Worm (Caenorhabditis elegans) whole organism, L3 larva: ENCODE results near the gene F26A1.19.

Source experiments
- R02D3.7 ChIP-seq: fragments of 150-350 bp; optimal IDR thresholded peaks from 2 replicates; lab custom pipeline; 2014; ENCODE audit warnings: missing biosample characterization, missing genetic modification characterization
- ZK546.5 ChIP-seq: sonication (generic microtip); optimal IDR thresholded peaks from 2 replicates; lab custom pipeline; 2017; ENCODE audit warnings: missing biosample characterization, missing genetic modification characterization
- ama-1 ChIP-seq: fragments of 150-350 bp; optimal IDR thresholded peaks from 2 replicates; lab custom pipeline; 2018
- ceh-16 ChIP-seq: sonication (generic microtip); optimal IDR thresholded peaks from 2 replicates; lab custom pipeline; 2017; ENCODE audit warnings: missing biosample characterization, missing genetic modification characterization
- ceh-28 ChIP-seq: fragments of 150-350 bp; optimal IDR thresholded peaks from 2 replicates; lab custom pipeline; 2014; ENCODE audit warnings: missing biosample characterization, missing genetic modification reagents, missing genetic modification characterization
- ceh-82 ChIP-seq: fragments of 150-350 bp; optimal IDR thresholded peaks from 2 replicates; lab custom pipeline; 2014; ENCODE audit warnings: missing biosample characterization, missing genetic modification characterization
- ceh-9 ChIP-seq: sonication (generic microtip); optimal IDR thresholded peaks from 2 replicates; lab custom pipeline; 2018; ENCODE audit warnings: missing biosample characterization, missing genetic modification characterization
- daf-12 ChIP-seq: fragments of 150-350 bp; optimal IDR thresholded peaks from 2 replicates; lab custom pipeline; 2014; ENCODE audit warnings: missing biosample characterization, missing genetic modification reagents, missing genetic modification characterization
- egl-27 ChIP-seq: sonication (generic microtip); optimal IDR thresholded peaks from 4 replicates; lab custom pipeline; 2017; ENCODE audit warnings: missing biosample characterization, missing genetic modification reagents, missing genetic modification characterization
- egl-5 ChIP-seq: fragments of 150-350 bp; optimal IDR thresholded peaks from 2 replicates; lab custom pipeline; 2017; ENCODE audit warnings: missing biosample characterization, missing genetic modification reagents, missing genetic modification characterization, inconsistent platforms
- elt-1 ChIP-seq: fragments of 150-350 bp; optimal IDR thresholded peaks from 2 replicates; lab custom pipeline; 2014; ENCODE audit warnings: missing biosample characterization, missing genetic modification characterization
- elt-3 ChIP-seq, 3 experiments: fragments of 150-350 bp in 1 of 3; sonication (generic microtip) in 2 of 3; optimal IDR thresholded peaks; 2 replicates in 2 of 3; 4 replicates in 1 of 3; lab custom pipeline; 2014 to 2017; ENCODE audit warnings: missing biosample characterization in 3 of 3, missing genetic modification characterization in 3 of 3
- eor-1 ChIP-seq, 2 experiments: fragments of 150-350 bp; optimal IDR thresholded peaks; 2 replicates each; lab custom pipeline; 2014 to 2018; ENCODE audit warnings: missing biosample characterization in 2 of 2, missing genetic modification characterization in 2 of 2
- fkh-10 ChIP-seq: sonication (generic microtip); optimal IDR thresholded peaks from 2 replicates; lab custom pipeline; 2017; ENCODE audit warnings: missing biosample characterization, missing genetic modification reagents, missing genetic modification characterization
- fkh-2 ChIP-seq: fragments of 150-350 bp; optimal IDR thresholded peaks from 2 replicates; lab custom pipeline; 2014; ENCODE audit warnings: missing biosample characterization, missing genetic modification reagents, missing genetic modification characterization
- fos-1 ChIP-seq: fragments of 150-350 bp; optimal IDR thresholded peaks from 2 replicates; lab custom pipeline; 2014; ENCODE audit warnings: missing biosample characterization, missing genetic modification characterization
- hmg-11 ChIP-seq: sonication (generic microtip); optimal IDR thresholded peaks from 2 replicates; lab custom pipeline; 2016; ENCODE audit warnings: missing genetic modification characterization, missing compliant biosample characterization
- jun-1 ChIP-seq: fragments of 150-350 bp; optimal IDR thresholded peaks from 2 replicates; lab custom pipeline; 2014; ENCODE audit warnings: missing biosample characterization, missing genetic modification reagents, missing genetic modification characterization
- lin-15B ChIP-seq: fragments of 150-350 bp; optimal IDR thresholded peaks from 2 replicates; lab custom pipeline; 2014; ENCODE audit warnings: missing biosample characterization, missing genetic modification characterization
- lin-39 ChIP-seq: fragments of 150-350 bp; optimal IDR thresholded peaks from 2 replicates; lab custom pipeline; 2018; ENCODE audit warnings: missing biosample characterization, missing genetic modification reagents, missing genetic modification characterization
- lsy-12 ChIP-seq: sonication (generic microtip); optimal IDR thresholded peaks from 2 replicates; lab custom pipeline; 2016; ENCODE audit warnings: mild to moderate bottlenecking, missing genetic modification characterization, missing compliant biosample characterization
- mdl-1 ChIP-seq: fragments of 150-350 bp; optimal IDR thresholded peaks from 2 replicates; lab custom pipeline; 2014; ENCODE audit warnings: missing biosample characterization, missing genetic modification characterization
- nfya-1 ChIP-seq: sonication (generic microtip); optimal IDR thresholded peaks from 2 replicates; lab custom pipeline; 2017; ENCODE audit warnings: missing genetic modification characterization, mild to moderate bottlenecking, missing compliant biosample characterization, antibody characterized with exemption, moderate library complexity; ENCODE audit not compliant: insufficient read depth
- nhr-12 ChIP-seq: fragments of 150-350 bp; optimal IDR thresholded peaks from 2 replicates; lab custom pipeline; 2014; ENCODE audit warnings: missing biosample characterization, missing genetic modification characterization
- nhr-23 ChIP-seq: fragments of 150-350 bp; optimal IDR thresholded peaks from 2 replicates; lab custom pipeline; 2014; ENCODE audit warnings: missing biosample characterization, missing genetic modification reagents, missing genetic modification characterization
- nhr-237 ChIP-seq: fragments of 150-350 bp; optimal IDR thresholded peaks from 2 replicates; lab custom pipeline; 2014; ENCODE audit warnings: missing biosample characterization, missing genetic modification characterization
- nhr-25 ChIP-seq: sonication (generic microtip); optimal IDR thresholded peaks from 2 replicates; lab custom pipeline; 2017; ENCODE audit warnings: missing biosample characterization, missing genetic modification characterization
- nhr-28 ChIP-seq: fragments of 150-350 bp; optimal IDR thresholded peaks from 2 replicates; lab custom pipeline; 2014; ENCODE audit warnings: missing biosample characterization, missing genetic modification characterization
- nhr-43 ChIP-seq: sonication (generic microtip); optimal IDR thresholded peaks from 2 replicates; lab custom pipeline; 2016; ENCODE audit warnings: mild to moderate bottlenecking, missing genetic modification characterization, missing compliant biosample characterization; ENCODE audit not compliant: poor library complexity, severe bottlenecking
- nhr-67 ChIP-seq: fragments of 150-350 bp; optimal IDR thresholded peaks from 2 replicates; lab custom pipeline; 2014; ENCODE audit warnings: missing biosample characterization, missing genetic modification characterization
- nhr-76 ChIP-seq: fragments of 150-350 bp; sonication (generic microtip); optimal IDR thresholded peaks from 5 replicates; lab custom pipeline; 2014; ENCODE audit warnings: missing biosample characterization, missing genetic modification characterization
- nhr-77 ChIP-seq: fragments of 150-350 bp; optimal IDR thresholded peaks from 2 replicates; lab custom pipeline; 2014; ENCODE audit warnings: missing biosample characterization, missing genetic modification characterization
- pha-4 ChIP-seq: fragments of 150-350 bp; optimal IDR thresholded peaks from 2 replicates; lab custom pipeline; 2014; ENCODE audit warnings: missing biosample characterization, missing genetic modification reagents, missing genetic modification characterization
- sea-2 ChIP-seq: fragments of 150-350 bp; sonication (generic microtip); optimal IDR thresholded peaks from 4 replicates; lab custom pipeline; 2014; ENCODE audit warnings: missing biosample characterization, missing genetic modification reagents, missing genetic modification characterization
- skn-1 ChIP-seq: fragments of 150-350 bp; optimal IDR thresholded peaks from 2 replicates; lab custom pipeline; 2014; ENCODE audit warnings: missing biosample characterization, missing genetic modification characterization
- snpc-4 ChIP-seq: fragments of 150-350 bp; optimal IDR thresholded peaks from 2 replicates; lab custom pipeline; 2014; ENCODE audit warnings: missing biosample characterization, missing genetic modification characterization
- unc-39 ChIP-seq: sonication (generic microtip); optimal IDR thresholded peaks from 4 replicates; lab custom pipeline; 2017; ENCODE audit warnings: missing biosample characterization, missing genetic modification characterization
- ztf-11 ChIP-seq: fragments of 150-350 bp; optimal IDR thresholded peaks from 2 replicates; lab custom pipeline; 2014; ENCODE audit warnings: missing biosample characterization, missing genetic modification characterization
- ztf-4 ChIP-seq: fragments of 150-350 bp; optimal IDR thresholded peaks from 2 replicates; lab custom pipeline; 2014; ENCODE audit warnings: missing biosample characterization, missing genetic modification characterization

F26A1.19 gene

DNA sequence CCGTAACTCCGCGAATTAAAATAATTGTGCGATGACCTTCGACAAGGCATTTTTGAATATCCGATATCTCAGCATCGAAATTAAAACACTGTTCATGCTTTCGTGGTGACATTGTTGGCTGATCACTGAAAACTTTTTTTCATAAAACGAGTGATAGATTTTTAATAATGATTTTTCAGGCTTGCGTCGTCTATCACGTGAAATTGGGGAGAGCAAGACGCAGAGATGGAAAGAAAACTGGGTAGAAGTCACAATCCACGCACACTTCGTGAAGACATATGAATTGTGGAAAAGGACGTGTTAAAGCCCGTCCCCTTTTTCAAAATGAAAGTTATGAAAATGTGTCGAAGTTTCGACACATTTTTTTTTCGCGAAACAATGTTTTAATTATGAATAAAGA is 12.2 kb downstream of the F26A1.19 start, which contains the start of gene nonu-1:
TSS of gene nonu-1 (minus strand) at position 169 of the 400 bp plus-strand sequence.
- TF ChIP-seq daf-12 (tag; lab: Kevin White, UChicago) (no peak), elt-3 (tag; optimal IDR thresholded peaks at IDR 0.05; lab: Kevin White, UChicago) (no peak), nhr-77 (tag; lab: Kevin White, UChicago) (no peak), ama-1 (no peak), nhr-28 (tag; lab: Kevin White, UChicago) (no peak), nfya-1 (no peak), egl-5 (tag; lab: Kevin White, UChicago) (no peak)

DNA sequence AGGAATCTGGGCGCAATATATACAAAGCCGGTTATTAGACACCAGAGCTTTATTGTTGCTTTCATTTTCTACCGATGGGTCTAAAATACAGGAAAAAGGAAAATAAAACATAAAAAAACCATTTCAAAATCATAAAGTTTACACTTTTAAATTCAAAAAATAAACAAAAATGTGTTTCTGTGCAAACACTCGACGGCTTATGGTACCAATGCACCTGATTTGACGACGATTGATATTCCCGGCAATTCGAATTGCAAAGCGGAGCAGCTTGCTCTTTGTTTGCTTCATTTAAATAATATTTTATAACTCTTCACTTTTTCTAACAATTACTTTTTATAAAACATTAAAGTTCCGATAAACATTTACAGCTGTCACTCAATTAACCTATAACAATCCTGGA is 12.6 kb downstream of the F26A1.19 start, which contains the start of gene F26A1.1:
TSS of gene F26A1.1 (plus strand) at position 369 of the 400 bp plus-strand sequence.
- TF ChIP-seq unc-39 (tag; lab: Kevin White, UChicago) (no peak), snpc-4 (tag; lab: Kevin White, UChicago) (no peak), pha-4 (tag; lab: Kevin White, UChicago) (peak; percentile 71), nhr-67 (tag; lab: Kevin White, UChicago) (no peak), ceh-16 (tag; lab: Kevin White, UChicago) (no peak), nhr-23 (tag; lab: Kevin White, UChicago) (no peak), nhr-25 (tag; lab: Kevin White, UChicago) (no peak), fkh-2 (tag; lab: Kevin White, UChicago) (no peak), nhr-43 (tag; lab: Kevin White, UChicago) (no peak), R02D3.7 (no peak), ceh-9 (tag; lab: Kevin White, UChicago) (no peak), lin-15B (tag; lab: Kevin White, UChicago) (peak; percentile 24), sea-2 (GFP tag; lab: Kevin White, UChicago) (no peak), jun-1 (tag; lab: Kevin White, UChicago) (no peak), ZK546.5 (tag; lab: Kevin White, UChicago) (no peak), daf-12 (tag; lab: Kevin White, UChicago) (no peak), ztf-11 (tag; lab: Kevin White, UChicago) (no peak), nfya-1 (peak; percentile 31), fkh-10 (GFP tag; lab: Kevin White, UChicago) (no peak), mdl-1 (tag; lab: Kevin White, UChicago) (no peak), ama-1 (no peak), fos-1 (no peak), lin-39 (tag; lab: Kevin White, UChicago) (no peak), nhr-12 (tag; lab: Kevin White, UChicago) (no peak), eor-1 (tag; optimal IDR thresholded peaks at IDR 0.05; lab: Kevin White, UChicago) (no peak), lsy-12 (no peak), skn-1 (tag; lab: Kevin White, UChicago) (peak; percentile 45), egl-27 (tag; lab: Kevin White, UChicago) (no peak), elt-1 (tag; lab: Kevin White, UChicago) (no peak), nhr-237 (tag; lab: Kevin White, UChicago) (no peak), ceh-28 (tag; lab: Kevin White, UChicago) (no peak), ztf-4 (no peak)

DNA sequence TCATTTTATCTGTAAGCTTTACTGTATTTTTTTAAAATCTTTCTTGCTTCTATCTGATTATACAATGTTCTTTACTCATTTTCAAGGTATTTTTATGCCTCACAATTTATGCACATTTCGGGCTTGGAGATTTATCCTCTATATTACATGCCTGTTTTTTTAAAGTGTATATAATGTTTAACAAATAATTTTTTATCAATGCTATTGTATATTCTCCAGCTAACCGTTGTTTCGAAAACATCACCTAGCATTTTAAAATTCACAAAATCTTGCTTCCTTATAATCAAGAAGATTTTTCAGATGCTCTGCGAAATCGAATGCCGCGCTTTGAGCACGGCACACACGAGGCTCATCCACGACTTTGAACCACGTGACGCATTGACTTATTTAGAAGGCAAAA is 14.5 kb downstream of the F26A1.19 start, which contains the start of gene ced-4:
TSS of gene ced-4 (plus strand) at position 301 of the 400 bp plus-strand sequence.
- no peak for TF ChIP-seq egl-27 (tag; lab: Kevin White, UChicago)
- TF ChIP-seq nhr-67 (tag; lab: Kevin White, UChicago), result no peak
- TF ChIP-seq elt-1 (tag; lab: Kevin White, UChicago), result no peak
- no peak for TF ChIP-seq lin-39 (tag; lab: Kevin White, UChicago)
- no peak for TF ChIP-seq skn-1 (tag; lab: Kevin White, UChicago)
- TF ChIP-seq fos-1, result no peak
- no peak for TF ChIP-seq nhr-237 (tag; lab: Kevin White, UChicago)
- no peak for TF ChIP-seq mdl-1 (tag; lab: Kevin White, UChicago)
- no peak for TF ChIP-seq hmg-11
- no peak for TF ChIP-seq ama-1
- TF ChIP-seq nfya-1, result no peak
- TF ChIP-seq R02D3.7, result no peak
- TF ChIP-seq, all 47 proteins: peak for 0

DNA sequence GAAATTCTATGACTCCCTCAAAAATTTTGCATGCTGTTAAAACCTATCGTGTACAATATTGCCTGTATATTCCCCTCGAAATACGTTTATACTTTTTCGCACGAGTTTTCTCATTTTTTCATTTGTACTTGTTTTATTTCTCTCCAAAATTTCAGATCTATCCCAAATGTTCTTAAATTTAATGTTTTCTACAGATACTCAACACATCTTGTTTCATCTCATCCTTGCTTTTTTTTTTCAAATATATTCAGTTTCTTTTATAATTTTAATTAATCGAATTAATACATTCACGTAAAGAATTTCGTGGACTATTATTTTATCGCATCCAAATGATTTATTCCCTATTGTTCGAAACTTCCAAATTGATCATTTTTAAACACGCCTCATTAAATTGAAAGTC is 17.4 kb downstream of the F26A1.19 start, which contains the start of gene C35D10.8:
TSS of gene C35D10.8 (plus strand) at position 301 of the 400 bp plus-strand sequence.
- TF ChIP-seq ceh-82, result no peak
- no peak for TF ChIP-seq nhr-76 (tag; lab: Kevin White, UChicago)
- TF ChIP-seq lsy-12, result no peak
- no peak for TF ChIP-seq ZK546.5 (tag; lab: Kevin White, UChicago)
- no peak for TF ChIP-seq elt-1 (tag; lab: Kevin White, UChicago)
- no peak for TF ChIP-seq nhr-67 (tag; lab: Kevin White, UChicago)
- TF ChIP-seq sea-2 (GFP tag; lab: Kevin White, UChicago), result no peak
